Fruit fly (Drosophila melanogaster) whole organism, embryonic: ENCODE results near the gene Muc30E.

ENCODE experiments used
- Atf3 ChIP-seq: fragments of 200-800 bp; sonication (Bioruptor generic); optimal IDR thresholded peaks from 3 replicates; lab custom pipeline; 2016; ENCODE audit warnings: missing biosample characterization, missing genetic modification characterization
- CG10209 ChIP-seq: fragments of 200-800 bp; sonication (Bioruptor generic); optimal IDR thresholded peaks from 3 replicates; lab custom pipeline; 2017; ENCODE audit warnings: missing biosample characterization, mild to moderate bottlenecking, missing genetic modification characterization, missing genetic modification reagents
- CG10462 ChIP-seq: fragments of 200-800 bp; sonication (Bioruptor generic); optimal IDR thresholded peaks from 2 replicates; lab custom pipeline; 2016; ENCODE audit warnings: missing biosample characterization, missing genetic modification characterization
- CG11085 ChIP-seq: fragments of 200-800 bp; sonication (Bioruptor generic); IDR thresholded peaks from 2 replicates; pipeline ENCODE4 v1.3.6; 2022; ENCODE audit warnings: missing biosample characterization, missing genetic modification characterization
- CG11093 ChIP-seq: fragments of 200-800 bp; sonication (Bioruptor generic); IDR thresholded peaks from 3 replicates; pipeline ENCODE4 v1.3.6; 2022; ENCODE audit warnings: missing biosample characterization, missing genetic modification characterization
- CG11247 ChIP-seq: fragments of 200-800 bp; sonication (Bioruptor generic); IDR thresholded peaks from 2 replicates; pipeline ENCODE4 v1.3.6; 2022; ENCODE audit warnings: missing biosample characterization, missing genetic modification characterization
- CG11398 ChIP-seq: fragments of 200-800 bp; sonication (Bioruptor generic); optimal IDR thresholded peaks from 2 replicates; lab custom pipeline; 2016; ENCODE audit warnings: missing biosample characterization, missing genetic modification characterization
- CG11456 ChIP-seq: fragments of 200-800 bp; sonication (Bioruptor generic); IDR thresholded peaks from 3 replicates; pipeline ENCODE4 v1.3.6; 2022; ENCODE audit warnings: missing biosample characterization, missing genetic modification characterization
- CG14441 ChIP-seq: fragments of 200-800 bp; sonication (Bioruptor generic); IDR thresholded peaks from 2 replicates; pipeline ENCODE4 v1.3.6; 2022; ENCODE audit warnings: missing biosample characterization, missing genetic modification characterization
- CG14667 ChIP-seq: fragments of 200-800 bp; sonication (Bioruptor generic); IDR thresholded peaks from 2 replicates; pipeline ENCODE4 v1.3.6; 2022; ENCODE audit warnings: missing biosample characterization, missing genetic modification characterization
- CG17612 ChIP-seq: fragments of 200-800 bp; sonication (Bioruptor generic); IDR thresholded peaks from 2 replicates; pipeline ENCODE4 v1.3.6; 2022; ENCODE audit warnings: missing biosample characterization, missing genetic modification characterization
- CG18476 ChIP-seq: fragments of 200-800 bp; sonication (Bioruptor generic); optimal IDR thresholded peaks from 2 replicates; lab custom pipeline; 2016; ENCODE audit warnings: missing biosample characterization, mild to moderate bottlenecking, missing genetic modification characterization
- CG18619 ChIP-seq: fragments of 200-800 bp; sonication (Bioruptor generic); optimal IDR thresholded peaks from 3 replicates; lab custom pipeline; 2017; ENCODE audit warnings: missing biosample characterization, mild to moderate bottlenecking, missing genetic modification characterization
- CG32532 ChIP-seq: fragments of 200-800 bp; sonication (Bioruptor generic); IDR thresholded peaks from 2 replicates; pipeline ENCODE4 v1.3.6; 2022; ENCODE audit warnings: missing biosample characterization, missing genetic modification characterization
- CG34376 ChIP-seq: fragments of 200-800 bp; sonication (Bioruptor generic); optimal IDR thresholded peaks from 2 replicates; lab custom pipeline; 2018; ENCODE audit warnings: missing biosample characterization, mild to moderate bottlenecking, missing genetic modification characterization
- CG7839 ChIP-seq: fragments of 200-800 bp; sonication (Bioruptor generic); optimal IDR thresholded peaks from 3 replicates; lab custom pipeline; 2018; ENCODE audit warnings: missing biosample characterization, mild to moderate bottlenecking, missing genetic modification characterization, moderate library complexity
- CG8924 ChIP-seq: fragments of 200-800 bp; optimal IDR thresholded peaks from 3 replicates; lab custom pipeline; 2019; ENCODE audit warnings: missing biosample characterization, mild to moderate bottlenecking, missing genetic modification characterization, moderate library complexity
- Dad ChIP-seq: fragments of 200-800 bp; sonication (Bioruptor generic); optimal IDR thresholded peaks from 3 replicates; lab custom pipeline; 2016; ENCODE audit warnings: missing biosample characterization, missing genetic modification characterization
- Drgx ChIP-seq: fragments of 200-800 bp; sonication (Bioruptor generic); IDR thresholded peaks from 2 replicates; pipeline ENCODE4 v1.3.6; 2022; ENCODE audit warnings: missing biosample characterization, missing genetic modification characterization
- Ets65A ChIP-seq: fragments of 200-800 bp; sonication (Bioruptor generic); peaks from one replicate; lab custom pipeline; 2016; ENCODE audit warnings: missing biosample characterization, missing genetic modification characterization
- Hr3 ChIP-seq: fragments of 200-800 bp; sonication (Bioruptor generic); optimal IDR thresholded peaks from 3 replicates; lab custom pipeline; 2016; ENCODE audit warnings: missing biosample characterization, missing genetic modification characterization
- Hr39 ChIP-seq: fragments of >200 bp; optimal IDR thresholded peaks from 2 replicates; lab custom pipeline; 2017
- Oaz ChIP-seq: fragments of 200-800 bp; sonication (Bioruptor generic); IDR thresholded peaks from 2 replicates; pipeline ENCODE4 v1.3.6; 2022; ENCODE audit warnings: missing biosample characterization, missing genetic modification characterization
- Opbp ChIP-seq: fragments of 200-800 bp; sonication (Bioruptor generic); IDR thresholded peaks from 3 replicates; pipeline ENCODE4 v1.3.6; 2022; ENCODE audit warnings: missing biosample characterization, missing genetic modification characterization; ENCODE audit not compliant: partially characterized antibody
- Ptx1 ChIP-seq: fragments of 200-800 bp; sonication (Bioruptor generic); IDR thresholded peaks from 2 replicates; pipeline ENCODE4 v1.3.6; 2022; ENCODE audit warnings: missing biosample characterization, missing genetic modification characterization
- Rfx ChIP-seq: fragments of 200-800 bp; sonication (Bioruptor generic); IDR thresholded peaks from 2 replicates; pipeline ENCODE4 v1.3.6; 2022; ENCODE audit warnings: missing biosample characterization, missing genetic modification characterization
- Scr ChIP-seq: fragments of 200-800 bp; sonication (Bioruptor generic); IDR thresholded peaks from 2 replicates; pipeline ENCODE4 v1.3.6; 2022; ENCODE audit warnings: missing biosample characterization, missing genetic modification characterization; ENCODE audit not compliant: partially characterized antibody
- Sin3A ChIP-seq: fragments of >200 bp; optimal IDR thresholded peaks from 2 replicates; lab custom pipeline; 2018
- Xrp1 ChIP-seq: fragments of 200-800 bp; sonication (Bioruptor generic); IDR thresholded peaks from 2 replicates; pipeline ENCODE4 v1.3.6; 2022; ENCODE audit warnings: missing biosample characterization, missing genetic modification characterization
- ato ChIP-seq: fragments of 200-800 bp; sonication (Bioruptor generic); IDR thresholded peaks from 2 replicates; pipeline ENCODE4 v1.3.6; 2022; ENCODE audit warnings: missing biosample characterization, missing genetic modification characterization; ENCODE audit not compliant: partially characterized antibody
- chn ChIP-seq: fragments of 200-800 bp; sonication (Bioruptor generic); optimal IDR thresholded peaks from 2 replicates; lab custom pipeline; 2016; ENCODE audit warnings: missing biosample characterization, missing genetic modification characterization
- crc ChIP-seq: fragments of 200-800 bp; sonication (Bioruptor generic); optimal IDR thresholded peaks from 2 replicates; lab custom pipeline; 2016; ENCODE audit warnings: missing biosample characterization, missing genetic modification characterization
- emc ChIP-seq: fragments of 200-800 bp; sonication (Bioruptor generic); optimal IDR thresholded peaks from 2 replicates; lab custom pipeline; 2016; ENCODE audit warnings: missing biosample characterization, missing genetic modification characterization
- grau ChIP-seq: fragments of 200-800 bp; optimal IDR thresholded peaks from 3 replicates; lab custom pipeline; 2019; ENCODE audit warnings: missing biosample characterization, mild to moderate bottlenecking, missing genetic modification characterization, moderate library complexity
- grn ChIP-seq: fragments of 200-800 bp; sonication (Bioruptor generic); optimal IDR thresholded peaks from 3 replicates; lab custom pipeline; 2017; ENCODE audit warnings: missing biosample characterization, missing genetic modification characterization
- hkb ChIP-seq, 2 experiments: fragments of 200-800 bp in 1 of 2; fragments of >200 bp in 1 of 2; sonication (Bioruptor generic) in 1 of 2; IDR thresholded peaks in 1 of 2; optimal IDR thresholded peaks in 1 of 2; 2 replicates each; pipeline versions ENCODE4 v1.3.6 to Lab custom; 2017 to 2022; ENCODE audit warnings: missing biosample characterization in 1 of 2, missing genetic modification characterization in 1 of 2
- mirr ChIP-seq: fragments of 200-800 bp; sonication (Bioruptor generic); optimal IDR thresholded peaks from 3 replicates; lab custom pipeline; 2018; ENCODE audit warnings: missing biosample characterization, mild to moderate bottlenecking, missing genetic modification characterization
- nmo ChIP-seq: fragments of 200-800 bp; sonication (Bioruptor generic); optimal IDR thresholded peaks from 2 replicates; lab custom pipeline; 2018; ENCODE audit warnings: missing biosample characterization, mild to moderate bottlenecking, missing genetic modification characterization, moderate library complexity
- nom ChIP-seq: fragments of 200-800 bp; sonication (Bioruptor generic); optimal IDR thresholded peaks from 2 replicates; lab custom pipeline; 2017; ENCODE audit warnings: missing biosample characterization, missing genetic modification characterization, mild to moderate bottlenecking, moderate library complexity, missing genetic modification reagents
- pan ChIP-seq, 4 experiments: fragments of >200 bp in 3 of 4; fragments of 200-800 bp in 1 of 4; sonication (Bioruptor generic) in 1 of 4; optimal IDR thresholded peaks in 3 of 4; IDR thresholded peaks in 1 of 4; 2 replicates each; pipeline versions ENCODE4 v1.3.6 to Lab custom; 2017 to 2022; ENCODE audit warnings: missing biosample characterization in 2 of 4, missing genetic modification characterization in 2 of 4, mixed read lengths in 1 of 4
- pho ChIP-seq: fragments of 200-800 bp; sonication (Bioruptor generic); optimal IDR thresholded peaks from 2 replicates; lab custom pipeline; 2016; ENCODE audit warnings: missing biosample characterization, missing genetic modification characterization
- phol ChIP-seq: fragments of 200-800 bp; sonication (Bioruptor generic); optimal IDR thresholded peaks from 3 replicates; lab custom pipeline; 2018; ENCODE audit warnings: missing biosample characterization, mild to moderate bottlenecking, missing genetic modification characterization, moderate library complexity
- pzg ChIP-seq: fragments of 200-800 bp; sonication (Bioruptor generic); optimal IDR thresholded peaks from 3 replicates; lab custom pipeline; 2018; ENCODE audit warnings: missing biosample characterization, mild to moderate bottlenecking, missing genetic modification characterization, moderate library complexity
- row ChIP-seq: fragments of 200-800 bp; sonication (Bioruptor generic); IDR thresholded peaks from 3 replicates; pipeline ENCODE4 v1.3.6; 2022; ENCODE audit warnings: missing biosample characterization, missing genetic modification characterization
- schlank ChIP-seq: fragments of 200-800 bp; sonication (Bioruptor generic); optimal IDR thresholded peaks from 2 replicates; lab custom pipeline; 2018; ENCODE audit warnings: missing biosample characterization, mild to moderate bottlenecking, missing genetic modification characterization
- twi ChIP-seq: fragments of 200-800 bp; optimal IDR thresholded peaks from 2 replicates; lab custom pipeline; 2019; ENCODE audit warnings: missing biosample characterization, mild to moderate bottlenecking, missing genetic modification characterization, moderate library complexity
- wek ChIP-seq: fragments of 200-800 bp; sonication (Bioruptor generic); optimal IDR thresholded peaks from 3 replicates; lab custom pipeline; 2018; ENCODE audit warnings: missing biosample characterization, mild to moderate bottlenecking, missing genetic modification characterization, moderate library complexity

Gene Muc30E

dm6 chr2L:9907320-9908256 lies 4.7 kb upstream of the Muc30E start (continued):
- TF ChIP-seq nom: peak; percentile 56
- no peak for TF ChIP-seq Oaz (GFP tag; lab: Robert Waterston, UW)

- TF ChIP-seq CG10462 (GFP tag; lab: Kevin White, UChicago) (no peak), mirr (GFP tag; lab: Kevin White, UChicago) (no peak), grn (no peak), CG11247 (GFP tag; lab: Robert Waterston, UW) (peak; percentile 25; the same call in 1 of the 2 replicates), CG32532 (peak; percentile 48; the same call in 1 of the 2 replicates), CG14441 (GFP tag; lab: Robert Waterston, UW) (0 out of 2 replicates have a peak, but pooled peaks have one; percentile 29), CG14667 (GFP tag; lab: Robert Waterston, UW) (no peak), CG10209 (GFP tag; lab: Kevin White, UChicago) (no peak), pan (optimal IDR thresholded peaks at IDR 0.05; lab: Kevin White, UChicago) (no peak), pan (GFP tag; optimal IDR thresholded peaks at IDR 0.05 in 1 of 2, IDR thresholded peaks at IDR 0.05 in 1 of 2) (no peak), Ptx1 (GFP tag; lab: Robert Waterston, UW) (0 out of 2 replicates have a peak, but pooled peaks have one; percentile 22), Ets65A (GFP tag; lab: Kevin White, UChicago) (peak; percentile 18), row (peak; percentile 14; the same call in 1 of the 3 replicates), Atf3 (no peak), Xrp1 (GFP tag; lab: Robert Waterston, UW) (no peak), emc (GFP tag; lab: Kevin White, UChicago) (no peak), Drgx (GFP tag; lab: Robert Waterston, UW) (peak; percentile 73), CG11398 (GFP tag; lab: Kevin White, UChicago) (no peak), CG11456 (GFP tag; lab: Robert Waterston, UW) (peak; percentile 55; the same call in 1 of the 3 replicates), twi (tag; lab: Kevin White, UChicago) (no peak), Rfx (GFP tag; lab: Robert Waterston, UW) (peak; percentile 33; the same call in 1 of the 2 replicates), CG17612 (GFP tag; lab: Robert Waterston, UW) (no peak), grau (tag; lab: Kevin White, UChicago) (peak; percentile 17)
Observed at dm6 chr2L:9906641-9907040, 3.7 kb upstream of the Muc30E start.

- TF ChIP-seq hkb (optimal IDR thresholded peaks at IDR 0.05; lab: Kevin White, UChicago) (no peak), hkb (GFP tag; IDR thresholded peaks at IDR 0.05; lab: Robert Waterston, UW) (peak; percentile 22; the same call in 1 of the 2 replicates), Hr39 (no peak), Hr3 (GFP tag; lab: Kevin White, UChicago) (peak; percentile 32), CG7839 (peak; percentile 38), Sin3A (peak; percentile 10), phol (tag; lab: Kevin White, UChicago) (peak; percentile 96), schlank (tag; lab: Kevin White, UChicago) (no peak), Scr (peak; percentile 99), CG11093 (GFP tag; lab: Robert Waterston, UW) (no peak), CG18619 (GFP tag; lab: Kevin White, UChicago) (peak; percentile 47), ato (GFP tag; lab: Robert Waterston, UW) (peak; percentile 98), CG8924 (peak; percentile 29), wek (GFP tag; lab: Kevin White, UChicago) (peak; percentile 59), Opbp (GFP tag; lab: Robert Waterston, UW) (peak; percentile 100), CG18476 (GFP tag; lab: Kevin White, UChicago) (no peak), pho (GFP tag; lab: Kevin White, UChicago) (peak; percentile 31), nmo (GFP tag; lab: Kevin White, UChicago) (peak; percentile 55), CG34376 (GFP tag; lab: Kevin White, UChicago) (peak; percentile 50), crc (GFP tag; lab: Kevin White, UChicago) (no peak), pzg (GFP tag; lab: Kevin White, UChicago) (peak; percentile 81), CG11085 (GFP tag; lab: Robert Waterston, UW) (no peak), Dad (GFP tag; lab: Kevin White, UChicago) (peak; percentile 5), chn (GFP tag; lab: Kevin White, UChicago) (peak; percentile 14)
Observed at dm6 chr2L:9897296-9897695, 5.6 kb downstream of the Muc30E start, which contains the start of gene RpS2. RpS2 (minus strand) TSS chr2L:9897552.
